Worm (Caenorhabditis elegans): Measurements from ENCODE around the gene B0524.2.

DNA sequence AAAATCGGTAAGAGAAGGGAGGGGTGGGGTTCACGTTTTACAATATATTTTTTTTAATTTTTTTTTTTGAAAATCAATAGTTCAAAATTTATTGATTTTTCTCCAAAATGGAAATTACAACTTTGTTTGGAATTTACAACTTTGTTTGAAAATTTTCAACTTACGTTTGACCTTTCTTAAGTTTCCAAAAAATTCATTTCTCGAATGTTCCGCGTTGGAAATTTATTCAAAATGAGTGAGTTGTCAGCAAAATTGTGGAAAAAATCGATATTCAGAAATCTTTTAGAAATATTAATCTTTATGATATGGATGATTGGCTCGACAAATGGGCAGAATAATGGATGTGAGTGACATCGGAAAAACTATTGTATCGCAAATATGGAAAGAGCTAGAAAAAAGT is 6.5 kb upstream of the B0524.2 start, which contains the start of gene B0524.3:
- TF ChIP-seq unc-39 (tag; optimal IDR thresholded peaks at IDR 0.05) = no peak
- TF ChIP-seq tbx-2 (tag; optimal IDR thresholded peaks at IDR 0.05) = no peak
- TF ChIP-seq ama-1 (optimal IDR thresholded peaks at IDR 0.05) = no peak
- no peak for TF ChIP-seq unc-62 (GFP tag; optimal IDR thresholded peaks at IDR 0.05)
- TF ChIP-seq pha-4 (tag; optimal IDR thresholded peaks at IDR 0.05) = no peak
- TF ChIP-seq fos-1 (tag; optimal IDR thresholded peaks at IDR 0.05) = no peak
- no peak for TF ChIP-seq nhr-237 (tag; optimal IDR thresholded peaks at IDR 0.05)
- no peak for TF ChIP-seq elt-2 (tag; optimal IDR thresholded peaks at IDR 0.05)
- TF ChIP-seq jun-1 (tag; optimal IDR thresholded peaks at IDR 0.05) = no peak
- no peak for TF ChIP-seq nhr-77 (tag; optimal IDR thresholded peaks at IDR 0.05)
